Fruit fly (Drosophila melanogaster): ENCODE results near the gene CG13998.

- TF ChIP-seq CG6654 (GFP tag; optimal IDR thresholded peaks at IDR 0.05) (no peak), nerfin-2 (GFP tag; IDR thresholded peaks at IDR 0.05; ENCODE audit: partially characterized antibody) (no peak), NK7.1 (GFP tag; optimal IDR thresholded peaks at IDR 0.05) (no peak), CG3407 (GFP tag; optimal IDR thresholded peaks at IDR 0.05) (no peak)
Measured at dm6 chr2L:5986094-5986493, 29.5 kb upstream of the CG13998 start, which contains the start of gene ifc.

Measured in whole organism, embryonic.